Worm (Caenorhabditis elegans) whole organism, L4 larva: ENCODE measurements around the gene osm-7.

Experiments used
- F10B5.3 ChIP-seq: sonication (generic microtip); optimal IDR thresholded peaks from 2 replicates; lab custom pipeline; 2016; ENCODE audit warnings: mild to moderate bottlenecking, missing genetic modification characterization, missing compliant biosample characterization
- T26A8.4 ChIP-seq: fragments of 200-800 bp; sonication (Bioruptor generic); IDR thresholded peaks from 2 replicates; pipeline ENCODE4 v1.3.6; 2022; ENCODE audit warnings: missing genetic modification characterization, missing compliant biosample characterization
- Y105C5A.15 ChIP-seq: fragments of 200-800 bp; sonication (Bioruptor generic); IDR thresholded peaks from 2 replicates; pipeline ENCODE4 v1.3.6; 2022; ENCODE audit warnings: missing genetic modification characterization, missing compliant biosample characterization
- ama-1 ChIP-seq: fragments of 150-350 bp; optimal IDR thresholded peaks from 2 replicates; lab custom pipeline; 2014; ENCODE audit warnings: inconsistent platforms, mixed read lengths
- arid-1 ChIP-seq: fragments of 200-800 bp; sonication (Bioruptor generic); conservative IDR thresholded peaks from 2 replicates; pipeline ENCODE4 v1.3.6; 2022; ENCODE audit warnings: missing genetic modification reagents, missing genetic modification characterization, missing compliant biosample characterization
- ceh-20 ChIP-seq: fragments of 200-800 bp; sonication (Bioruptor generic); IDR thresholded peaks from 2 replicates; pipeline ENCODE4 v1.3.6; 2022; ENCODE audit warnings: missing genetic modification reagents, missing genetic modification characterization, missing compliant biosample characterization
- ceh-82 ChIP-seq: sonication (generic microtip); optimal IDR thresholded peaks from 2 replicates; lab custom pipeline; 2017; ENCODE audit warnings: missing biosample characterization, missing genetic modification characterization
- cey-2 ChIP-seq: sonication (generic microtip); optimal IDR thresholded peaks from 3 replicates; lab custom pipeline; 2017; ENCODE audit warnings: missing genetic modification characterization, mild to moderate bottlenecking, missing compliant biosample characterization, antibody characterized with exemption, borderline replicate concordance; ENCODE audit not compliant: insufficient read depth
- ctbp-1 ChIP-seq: fragments of 200-800 bp; sonication (Bioruptor generic); IDR thresholded peaks from 2 replicates; pipeline ENCODE4 v1.3.6; 2022; ENCODE audit warnings: missing genetic modification reagents, missing genetic modification characterization, missing compliant biosample characterization
- daf-16 ChIP-seq, 3 experiments: sonication (generic microtip); optimal IDR thresholded peaks; 2 replicates each; lab custom pipeline; 2016 to 2017; ENCODE audit warnings: missing genetic modification characterization in 3 of 3, missing genetic modification reagents in 3 of 3, mild to moderate bottlenecking in 2 of 3, missing compliant biosample characterization in 2 of 3, missing biosample characterization in 1 of 3, moderate library complexity in 1 of 3
- daf-19 ChIP-seq: fragments of 200-800 bp; sonication (Bioruptor generic); conservative IDR thresholded peaks from 2 replicates; pipeline ENCODE4 v1.3.6; 2022; ENCODE audit warnings: missing genetic modification characterization, missing compliant biosample characterization
- dmd-6 ChIP-seq: fragments of 200-800 bp; sonication (Bioruptor generic); IDR thresholded peaks from 2 replicates; pipeline ENCODE4 v1.3.6; 2022; ENCODE audit warnings: missing genetic modification reagents, missing genetic modification characterization, missing compliant biosample characterization
- dve-1 ChIP-seq: sonication (generic microtip); optimal IDR thresholded peaks from 2 replicates; lab custom pipeline; 2017; ENCODE audit warnings: antibody characterized with exemption, mild to moderate bottlenecking, missing genetic modification characterization, missing compliant biosample characterization; ENCODE audit not compliant: insufficient read depth
- egl-43 ChIP-seq: fragments of 200-800 bp; sonication (Bioruptor generic); IDR thresholded peaks from 2 replicates; pipeline ENCODE4 v1.3.6; 2022; ENCODE audit warnings: missing genetic modification reagents, missing genetic modification characterization, missing compliant biosample characterization
- hif-1 ChIP-seq, 2 experiments: sonication (generic microtip); optimal IDR thresholded peaks; 2 replicates each; lab custom pipeline; 2016 to 2017; ENCODE audit warnings: missing compliant biosample characterization in 2 of 2, missing genetic modification characterization in 2 of 2, missing genetic modification reagents in 2 of 2, missing genotype in 2 of 2, mild to moderate bottlenecking in 1 of 2
- hlh-11 ChIP-seq: fragments of 200-800 bp; sonication (Bioruptor generic); optimal IDR thresholded peaks from 2 replicates; lab custom pipeline; 2018; ENCODE audit warnings: mild to moderate bottlenecking, missing genetic modification characterization, missing compliant biosample characterization
- hlh-30 ChIP-seq: sonication (generic microtip); optimal IDR thresholded peaks from 2 replicates; lab custom pipeline; 2017; ENCODE audit warnings: antibody characterized with exemption, mild to moderate bottlenecking, missing genetic modification characterization, missing compliant biosample characterization; ENCODE audit not compliant: insufficient read depth
- hmg-1.1 ChIP-seq: fragments of 200-800 bp; sonication (Bioruptor generic); IDR thresholded peaks from 2 replicates; pipeline ENCODE4 v1.3.6; 2022; ENCODE audit warnings: missing genetic modification reagents, missing genetic modification characterization, missing compliant biosample characterization
- lsy-2 ChIP-seq, 2 experiments: fragments of 150-350 bp in 1 of 2; sonication (generic microtip) in 1 of 2; optimal IDR thresholded peaks; 2 replicates each; lab custom pipeline; 2014 to 2017; ENCODE audit warnings: missing biosample characterization in 2 of 2, missing genetic modification characterization in 2 of 2
- madf-5 ChIP-seq, 2 experiments: fragments of 200-800 bp; sonication (Bioruptor generic); IDR thresholded peaks; 2 replicates each; pipeline ENCODE4 v1.3.6; 2022; ENCODE audit warnings: missing compliant biosample characterization in 2 of 2, missing genetic modification characterization in 2 of 2
- mdl-1 ChIP-seq, 2 experiments: fragments of 150-350 bp in 1 of 2; sonication (generic microtip) in 1 of 2; optimal IDR thresholded peaks; 2 replicates each; lab custom pipeline; 2014 to 2017; ENCODE audit warnings: missing biosample characterization in 2 of 2, missing genetic modification characterization in 2 of 2
- mdt-29 ChIP-seq: fragments of 200-800 bp; sonication (Bioruptor generic); IDR thresholded peaks from 2 replicates; pipeline ENCODE4 v1.3.6; 2022; ENCODE audit warnings: missing genetic modification reagents, missing genetic modification characterization, missing compliant biosample characterization
- mep-1 ChIP-seq: fragments of 150-350 bp; sonication (generic microtip); optimal IDR thresholded peaks from 3 replicates; lab custom pipeline; 2014; ENCODE audit warnings: missing biosample characterization, missing genetic modification characterization
- mes-2 ChIP-seq: sonication (generic microtip); optimal IDR thresholded peaks from 2 replicates; lab custom pipeline; 2016; ENCODE audit warnings: missing genotype, mild to moderate bottlenecking, missing genetic modification characterization, missing compliant biosample characterization; ENCODE audit not compliant: poor library complexity, severe bottlenecking
- mxl-3 ChIP-seq: fragments of 200-800 bp; sonication (Bioruptor generic); optimal IDR thresholded peaks from 2 replicates; lab custom pipeline; 2018; ENCODE audit warnings: mild to moderate bottlenecking, missing genetic modification characterization, missing compliant biosample characterization
- nhr-102 ChIP-seq: sonication (generic microtip); optimal IDR thresholded peaks from 2 replicates; lab custom pipeline; 2016; ENCODE audit warnings: mild to moderate bottlenecking, missing genetic modification characterization, moderate library complexity, missing compliant biosample characterization
- nhr-11 ChIP-seq: fragments of 150-350 bp; optimal IDR thresholded peaks from 2 replicates; lab custom pipeline; 2014; ENCODE audit warnings: missing biosample characterization, missing genetic modification characterization
- nhr-111 ChIP-seq: fragments of 200-800 bp; sonication (Bioruptor generic); optimal IDR thresholded peaks from 2 replicates; lab custom pipeline; 2018; ENCODE audit warnings: mild to moderate bottlenecking, missing genetic modification characterization, missing compliant biosample characterization
- nhr-25 ChIP-seq: sonication (generic microtip); optimal IDR thresholded peaks from 2 replicates; lab custom pipeline; 2017; ENCODE audit warnings: missing genetic modification characterization, mild to moderate bottlenecking, missing compliant biosample characterization, antibody characterized with exemption, moderate library complexity, borderline replicate concordance; ENCODE audit not compliant: insufficient read depth
- nhr-28 ChIP-seq: fragments of 150-350 bp; optimal IDR thresholded peaks from 2 replicates; lab custom pipeline; 2014; ENCODE audit warnings: missing biosample characterization, missing genetic modification characterization
- nhr-41 ChIP-seq: fragments of 200-800 bp; sonication (Bioruptor generic); IDR thresholded peaks from 2 replicates; pipeline ENCODE4 v1.3.6; 2022; ENCODE audit warnings: missing genetic modification reagents, missing genetic modification characterization, missing compliant biosample characterization
- nhr-48 ChIP-seq: sonication (generic microtip); optimal IDR thresholded peaks from 2 replicates; lab custom pipeline; 2016; ENCODE audit warnings: mild to moderate bottlenecking, missing genetic modification characterization, missing compliant biosample characterization
- nhr-6 ChIP-seq: fragments of 150-350 bp; optimal IDR thresholded peaks from 2 replicates; lab custom pipeline; 2014; ENCODE audit warnings: missing biosample characterization, missing genetic modification characterization
- nhr-77 ChIP-seq: fragments of 150-350 bp; optimal IDR thresholded peaks from 2 replicates; lab custom pipeline; 2014; ENCODE audit warnings: missing biosample characterization, missing genetic modification characterization
- pha-4 ChIP-seq, 2 experiments: fragments of 150-350 bp in 1 of 2; fragments of 200-800 bp in 1 of 2; sonication (Bioruptor generic) in 1 of 2; IDR thresholded peaks in 1 of 2; optimal IDR thresholded peaks in 1 of 2; 2 replicates each; pipeline versions ENCODE4 v1.3.6 to Lab custom; 2014 to 2022; ENCODE audit warnings: missing genetic modification characterization in 2 of 2, missing genetic modification reagents in 2 of 2, missing biosample characterization in 1 of 2, missing compliant biosample characterization in 1 of 2
- php-3 ChIP-seq: fragments of 200-800 bp; sonication (Bioruptor generic); IDR thresholded peaks from 2 replicates; pipeline ENCODE4 v1.3.6; 2022; ENCODE audit warnings: missing genetic modification reagents, missing genetic modification characterization, missing compliant biosample characterization
- rbr-2 ChIP-seq: sonication (generic microtip); optimal IDR thresholded peaks from 2 replicates; lab custom pipeline; 2016; ENCODE audit warnings: missing genotype, missing genetic modification characterization, missing compliant biosample characterization
- saeg-2 ChIP-seq: fragments of 200-800 bp; sonication (Bioruptor generic); IDR thresholded peaks from 2 replicates; pipeline ENCODE4 v1.3.6; 2022; ENCODE audit warnings: missing genetic modification reagents, missing genetic modification characterization, missing compliant biosample characterization
- sdz-12 ChIP-seq: fragments of 200-800 bp; sonication (Bioruptor generic); optimal IDR thresholded peaks from 2 replicates; lab custom pipeline; 2018; ENCODE audit warnings: mild to moderate bottlenecking, missing genetic modification characterization, missing compliant biosample characterization
- skn-1 ChIP-seq: fragments of 150-350 bp; optimal IDR thresholded peaks from 2 replicates; lab custom pipeline; 2014; ENCODE audit warnings: missing biosample characterization, missing genetic modification characterization
- snpc-1.2 ChIP-seq: fragments of 200-800 bp; sonication (Bioruptor generic); IDR thresholded peaks from 2 replicates; pipeline ENCODE4 v1.3.6; 2022; ENCODE audit warnings: missing genetic modification reagents, missing genetic modification characterization, missing compliant biosample characterization
- snpc-4 ChIP-seq: fragments of 150-350 bp; optimal IDR thresholded peaks from 2 replicates; lab custom pipeline; 2014; ENCODE audit warnings: missing biosample characterization, missing genetic modification characterization
- unc-62 ChIP-seq, 3 experiments: fragments of 150-350 bp in 1 of 3; sonication (generic microtip); optimal IDR thresholded peaks in 2 of 3; peaks in 1 of 3; 1 replicate in 1 of 3; 2 replicates in 2 of 3; lab custom pipeline; 2014 to 2017; ENCODE audit warnings: missing biosample characterization in 3 of 3, missing genetic modification characterization in 3 of 3, missing genetic modification reagents in 3 of 3, missing genotype in 1 of 3
- zfp-3 ChIP-seq: fragments of 200-800 bp; sonication (Bioruptor generic); conservative IDR thresholded peaks from 2 replicates; pipeline ENCODE4 v1.3.6; 2022; ENCODE audit warnings: missing genetic modification reagents, missing genetic modification characterization, missing compliant biosample characterization
- zip-2 ChIP-seq: fragments of 150-350 bp; optimal IDR thresholded peaks from 2 replicates; lab custom pipeline; 2014; ENCODE audit warnings: missing biosample characterization, missing genetic modification characterization
- ztf-7 ChIP-seq: fragments of 150-350 bp; optimal IDR thresholded peaks from 2 replicates; lab custom pipeline; 2014; ENCODE audit warnings: missing biosample characterization, missing genetic modification characterization

The osm-7 gene

ce11 chrIII:13548982-13549381 is 27.0 kb upstream of the osm-7 start, which contains the start of gene mmad-1:
TSS of gene mmad-1 (minus strand) at chrIII:13549005.
- peak; percentile 3 for TF ChIP-seq ztf-7 (tag; lab: Kevin White, UChicago)
- peak; percentile 78 for TF ChIP-seq dmd-6 (GFP tag; lab: Robert Waterston, UW)
- TF ChIP-seq skn-1 (tag; lab: Kevin White, UChicago): no peak
- TF ChIP-seq php-3: peak; percentile 63; the same call in 1 of the 2 replicates
- TF ChIP-seq mxl-3 (GFP tag; lab: Kevin White, UChicago): peak; percentile 6
- TF ChIP-seq arid-1 (GFP tag; lab: Robert Waterston, UW): 0 out of 2 replicates have a peak, but pooled peaks have one; percentile 16
- TF ChIP-seq nhr-102 (tag; lab: Kevin White, UChicago): peak; percentile 44
- peak; percentile 87 for TF ChIP-seq hlh-11 (tag; lab: Kevin White, UChicago)
- no peak for TF ChIP-seq nhr-111 (GFP tag; lab: Kevin White, UChicago)
- TF ChIP-seq mes-2 (tag; lab: Kevin White, UChicago): peak; percentile 43
- peak; percentile 54 for TF ChIP-seq hmg-1.1 (GFP tag; lab: Robert Waterston, UW)
- peak; percentile 31 for TF ChIP-seq ama-1 (lab: Kevin White, UChicago)
- TF ChIP-seq unc-62 (GFP tag; optimal IDR thresholded peaks at IDR 0.05 in 1 of 2; lab: Kevin White, UChicago): peak in 1 of 2 experiments; percentile 46
- no peak for TF ChIP-seq unc-62 (tag; optimal IDR thresholded peaks at IDR 0.05; lab: Kevin White, UChicago)
- TF ChIP-seq zfp-3 (GFP tag; lab: Robert Waterston, UW): 0 out of 2 replicates have a peak, but pooled peaks have one; percentile 35
- TF ChIP-seq rbr-2: peak; percentile 35
- TF ChIP-seq daf-16 (GFP tag; optimal IDR thresholded peaks at IDR 0.05; lab: Kevin White, UChicago): peak in 1 of 2 experiments; percentile 16
- TF ChIP-seq daf-16 (tag; optimal IDR thresholded peaks at IDR 0.05; lab: Kevin White, UChicago): peak; percentile 87
- 0 out of 2 replicates have a peak, but pooled peaks have one; percentile 17 for TF ChIP-seq ceh-20 (GFP tag; lab: Robert Waterston, UW)
- TF ChIP-seq hif-1 (tag; optimal IDR thresholded peaks at IDR 0.05; lab: Kevin White, UChicago): peak in 1 of 2 experiments; percentile 76
- 0 out of 2 replicates have a peak, but pooled peaks have one; percentile 55 for TF ChIP-seq ctbp-1 (GFP tag; lab: Robert Waterston, UW)
- no peak for TF ChIP-seq nhr-25 (tag; lab: Kevin White, UChicago)
- no peak for TF ChIP-seq madf-5 (GFP tag; IDR thresholded peaks at IDR 0.05; lab: Robert Waterston, UW)
- TF ChIP-seq mdl-1 (tag; optimal IDR thresholded peaks at IDR 0.05; lab: Kevin White, UChicago): peak in 1 of 2 experiments; percentile 62
- TF ChIP-seq nhr-28 (tag; lab: Kevin White, UChicago): peak; percentile 58
- TF ChIP-seq daf-19 (GFP tag; lab: Robert Waterston, UW): no peak
- peak; percentile 47 for TF ChIP-seq mep-1
- TF ChIP-seq nhr-11 (tag; lab: Kevin White, UChicago): peak; percentile 36
- TF ChIP-seq hlh-30 (tag; lab: Kevin White, UChicago): peak; percentile 84
- no peak for TF ChIP-seq saeg-2 (GFP tag; lab: Robert Waterston, UW)
- TF ChIP-seq zip-2 (tag; lab: Kevin White, UChicago): no peak
- no peak for TF ChIP-seq egl-43
- TF ChIP-seq mdt-29 (GFP tag; lab: Robert Waterston, UW): peak; percentile 44; the same call in 1 of the 2 replicates
- TF ChIP-seq nhr-41 (GFP tag; lab: Robert Waterston, UW): no peak
- TF ChIP-seq dve-1: peak; percentile 84
- peak; percentile 19 to 64 for TF ChIP-seq lsy-2 (tag; optimal IDR thresholded peaks at IDR 0.05; lab: Kevin White, UChicago)
- peak; percentile 59 for TF ChIP-seq nhr-6

ce11 chrIII:13549960-13550359 is 26.0 kb upstream of the osm-7 start:
- TF ChIP-seq ceh-82 (tag; lab: Kevin White, UChicago) (no peak), Y105C5A.15 (GFP tag; lab: Robert Waterston, UW) (no peak), snpc-1.2 (no peak), hif-1 (tag; optimal IDR thresholded peaks at IDR 0.05; lab: Kevin White, UChicago) (peak in 1 of 2 experiments; percentile 93), T26A8.4 (GFP tag; lab: Robert Waterston, UW) (no peak), daf-19 (GFP tag; lab: Robert Waterston, UW) (no peak), nhr-48 (tag; lab: Kevin White, UChicago) (no peak), F10B5.3 (tag; lab: Kevin White, UChicago) (no peak), hlh-30 (tag; lab: Kevin White, UChicago) (peak; percentile 68), nhr-77 (no peak), nhr-28 (tag; lab: Kevin White, UChicago) (no peak), pha-4 (GFP tag; IDR thresholded peaks at IDR 0.05; lab: Robert Waterston, UW) (no peak), pha-4 (tag; optimal IDR thresholded peaks at IDR 0.05; lab: Kevin White, UChicago) (no peak), cey-2 (tag; lab: Kevin White, UChicago) (no peak), skn-1 (tag; lab: Kevin White, UChicago) (no peak), nhr-41 (GFP tag; lab: Robert Waterston, UW) (no peak), sdz-12 (GFP tag; lab: Kevin White, UChicago) (no peak), snpc-4 (tag; lab: Kevin White, UChicago) (no peak)
